Worm (Caenorhabditis elegans): ENCODE results near the gene ugt-18.

DNA sequence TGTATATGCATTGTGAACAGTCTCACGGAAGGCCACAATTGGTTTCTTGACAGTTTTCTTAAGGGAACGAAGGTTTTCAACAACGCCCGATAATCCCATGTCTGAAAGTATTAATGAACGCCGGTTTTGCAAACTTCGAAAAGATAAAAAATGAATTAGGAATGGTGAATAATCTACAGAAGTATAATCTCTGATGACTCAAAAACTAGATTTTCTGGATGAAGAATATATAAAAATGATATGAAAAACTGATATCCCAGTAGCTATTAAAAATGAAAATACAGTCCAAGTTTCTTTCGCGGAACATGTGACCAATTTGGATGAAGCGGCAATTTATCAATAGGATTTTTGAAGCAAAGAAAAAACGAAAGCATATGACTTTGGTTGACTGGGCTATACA, 6.0 kb upstream of the ugt-18 start, which contains the start of gene ZC443.3:
- TF ChIP-seq nhr-237 (tag; optimal IDR thresholded peaks at IDR 0.05) (no peak), ztf-11 (tag; optimal IDR thresholded peaks at IDR 0.05) (no peak), mab-5 (tag; optimal IDR thresholded peaks at IDR 0.05) (no peak), elt-3 (tag; optimal IDR thresholded peaks at IDR 0.05) (no peak), unc-120 (tag; optimal IDR thresholded peaks at IDR 0.05; ENCODE audit: poor library complexity, severe bottlenecking) (no peak), snpc-4 (tag; optimal IDR thresholded peaks at IDR 0.05) (no peak), elt-1 (tag; optimal IDR thresholded peaks at IDR 0.05; ENCODE audit: borderline replicate concordance, insufficient read depth) (no peak), nhr-12 (tag; optimal IDR thresholded peaks at IDR 0.05) (no peak), cnd-1 (tag; optimal IDR thresholded peaks at IDR 0.05) (no peak), nhr-28 (tag; optimal IDR thresholded peaks at IDR 0.05) (no peak), ces-1 (GFP tag; optimal IDR thresholded peaks at IDR 0.05) (no peak), zip-8 (tag; optimal IDR thresholded peaks at IDR 0.05) (no peak), mep-1 (tag; optimal IDR thresholded peaks at IDR 0.05) (no peak)
